Fruit fly (Drosophila melanogaster) whole organism, embryonic: ENCODE results near the gene ppk13.

ENCODE experiments used
- Abd-B ChIP-seq: fragments of 200-800 bp; sonication (Bioruptor generic); optimal IDR thresholded peaks from 2 replicates; lab custom pipeline; 2018; ENCODE audit warnings: missing biosample characterization, mild to moderate bottlenecking, missing genetic modification characterization, moderate library complexity
- Atf3 ChIP-seq: fragments of 200-800 bp; sonication (Bioruptor generic); optimal IDR thresholded peaks from 3 replicates; lab custom pipeline; 2016; ENCODE audit warnings: missing biosample characterization, missing genetic modification characterization
- Atf6 ChIP-seq: fragments of 200-800 bp; sonication (Bioruptor generic); IDR thresholded peaks from 2 replicates; pipeline ENCODE4 v1.3.6; 2022; ENCODE audit warnings: missing biosample characterization, missing genetic modification characterization
- BEAF-32 ChIP-seq: fragments of 200-800 bp; sonication (Bioruptor generic); optimal IDR thresholded peaks from 3 replicates; lab custom pipeline; 2017; ENCODE audit warnings: missing biosample characterization, missing genetic modification characterization, mild to moderate bottlenecking, moderate library complexity, missing genetic modification reagents
- CG10267 ChIP-seq: fragments of 200-800 bp; sonication (Bioruptor generic); optimal IDR thresholded peaks from 2 replicates; lab custom pipeline; 2018; ENCODE audit warnings: missing biosample characterization, mild to moderate bottlenecking, missing genetic modification characterization, moderate library complexity
- CG10431 ChIP-seq: fragments of 200-800 bp; sonication (Bioruptor generic); optimal IDR thresholded peaks from 3 replicates; lab custom pipeline; 2018; ENCODE audit warnings: missing biosample characterization, mild to moderate bottlenecking, missing genetic modification characterization
- CG11085 ChIP-seq: fragments of 200-800 bp; sonication (Bioruptor generic); IDR thresholded peaks from 2 replicates; pipeline ENCODE4 v1.3.6; 2022; ENCODE audit warnings: missing biosample characterization, missing genetic modification characterization
- CG12155 ChIP-seq: fragments of 200-800 bp; sonication (Bioruptor generic); optimal IDR thresholded peaks from 3 replicates; lab custom pipeline; 2016; ENCODE audit warnings: missing biosample characterization, missing genetic modification characterization
- CG12391 ChIP-seq: fragments of 200-800 bp; sonication (Bioruptor generic); optimal IDR thresholded peaks from 3 replicates; lab custom pipeline; 2018; ENCODE audit warnings: missing biosample characterization, mild to moderate bottlenecking, missing genetic modification characterization, moderate library complexity
- CG14710 ChIP-seq: fragments of 200-800 bp; sonication (Bioruptor generic); optimal IDR thresholded peaks from 3 replicates; lab custom pipeline; 2019; ENCODE audit warnings: missing biosample characterization, mild to moderate bottlenecking, missing genetic modification characterization, moderate library complexity
- CG15073 ChIP-seq: fragments of 200-800 bp; sonication (Bioruptor generic); optimal IDR thresholded peaks from 2 replicates; lab custom pipeline; 2016; ENCODE audit warnings: missing biosample characterization, missing genetic modification characterization
- CG15479 ChIP-seq: fragments of 200-800 bp; sonication (Bioruptor generic); optimal IDR thresholded peaks from 3 replicates; lab custom pipeline; 2019; ENCODE audit warnings: missing biosample characterization, mild to moderate bottlenecking, missing genetic modification characterization, moderate library complexity
- CG1602 ChIP-seq: fragments of 200-800 bp; sonication (Bioruptor generic); optimal IDR thresholded peaks from 3 replicates; lab custom pipeline; 2016; ENCODE audit warnings: missing biosample characterization, missing genetic modification characterization
- CG18011 ChIP-seq: fragments of 200-800 bp; sonication (Bioruptor generic); optimal IDR thresholded peaks from 2 replicates; lab custom pipeline; 2017; ENCODE audit warnings: missing biosample characterization, missing genetic modification characterization, mild to moderate bottlenecking, moderate library complexity, missing genotype
- CG18599 ChIP-seq: fragments of 200-800 bp; sonication (Bioruptor generic); optimal IDR thresholded peaks from 3 replicates; lab custom pipeline; 2017; ENCODE audit warnings: missing biosample characterization, missing genetic modification characterization, mild to moderate bottlenecking, moderate library complexity, missing genetic modification reagents
- CG4328 ChIP-seq: fragments of 200-800 bp; sonication (Bioruptor generic); optimal IDR thresholded peaks from 3 replicates; lab custom pipeline; 2017; ENCODE audit warnings: missing biosample characterization, missing genetic modification reagents, missing genetic modification characterization
- CG4360 ChIP-seq: fragments of 200-800 bp; sonication (Bioruptor generic); IDR thresholded peaks from 2 replicates; pipeline ENCODE4 v1.3.6; 2022; ENCODE audit warnings: missing biosample characterization, missing genetic modification characterization
- CG7928 ChIP-seq: fragments of 200-800 bp; sonication (Bioruptor generic); optimal IDR thresholded peaks from 2 replicates; lab custom pipeline; 2017; ENCODE audit warnings: missing biosample characterization, mild to moderate bottlenecking, missing genetic modification characterization
- CkIIα-i1 ChIP-seq: fragments of 200-800 bp; sonication (Bioruptor generic); IDR thresholded peaks from 2 replicates; pipeline ENCODE4 v1.3.6; 2022; ENCODE audit warnings: missing biosample characterization, missing genetic modification characterization
- Dbx ChIP-seq: fragments of 200-800 bp; sonication (Bioruptor generic); IDR thresholded peaks from 3 replicates; pipeline ENCODE4 v1.3.6; 2022; ENCODE audit warnings: missing biosample characterization, missing genetic modification characterization
- Elba2 ChIP-seq: fragments of 200-800 bp; sonication (Bioruptor generic); optimal IDR thresholded peaks from 3 replicates; lab custom pipeline; 2016; ENCODE audit warnings: missing biosample characterization, missing genetic modification characterization
- HLH3B ChIP-seq: fragments of 200-800 bp; sonication (Bioruptor generic); IDR thresholded peaks from 2 replicates; pipeline ENCODE4 v1.3.6; 2022; ENCODE audit warnings: missing biosample characterization, missing genetic modification characterization
- Hey ChIP-seq: fragments of 200-800 bp; sonication (Bioruptor generic); optimal IDR thresholded peaks from 3 replicates; lab custom pipeline; 2018; ENCODE audit warnings: missing biosample characterization, mild to moderate bottlenecking, missing genetic modification characterization
- Hmx ChIP-seq: fragments of 200-800 bp; sonication (Bioruptor generic); optimal IDR thresholded peaks from 2 replicates; lab custom pipeline; 2016; ENCODE audit warnings: missing biosample characterization, missing genetic modification characterization
- MBD-R2 ChIP-seq: fragments of 200-800 bp; sonication (Bioruptor generic); IDR thresholded peaks from 2 replicates; pipeline ENCODE4 v1.3.6; 2022; ENCODE audit warnings: missing biosample characterization, missing genetic modification characterization
- MTF-1 ChIP-seq: fragments of 200-800 bp; sonication (Bioruptor generic); optimal IDR thresholded peaks from 2 replicates; lab custom pipeline; 2018; ENCODE audit warnings: missing biosample characterization, mild to moderate bottlenecking, missing genetic modification characterization, borderline replicate concordance
- Mad ChIP-seq: fragments of 200-800 bp; sonication (Bioruptor generic); optimal IDR thresholded peaks from 2 replicates; lab custom pipeline; 2016; ENCODE audit warnings: missing biosample characterization, missing genetic modification characterization
- NC2α ChIP-seq: fragments of 200-800 bp; sonication (Bioruptor generic); optimal IDR thresholded peaks from 2 replicates; lab custom pipeline; 2016; ENCODE audit warnings: missing biosample characterization, missing genetic modification characterization
- Nf-YC ChIP-seq: fragments of 200-800 bp; optimal IDR thresholded peaks from 3 replicates; lab custom pipeline; 2019; ENCODE audit warnings: missing biosample characterization, mild to moderate bottlenecking, missing genetic modification characterization, moderate library complexity
- PHDP ChIP-seq: fragments of 200-800 bp; sonication (Bioruptor generic); optimal IDR thresholded peaks from 3 replicates; lab custom pipeline; 2018; ENCODE audit warnings: missing biosample characterization, mild to moderate bottlenecking, missing genetic modification characterization, moderate library complexity
- Poxn ChIP-seq: fragments of 200-800 bp; sonication (Bioruptor generic); IDR thresholded peaks from 2 replicates; pipeline ENCODE4 v1.3.6; 2022; ENCODE audit warnings: missing biosample characterization, missing genetic modification characterization
- Stat92E ChIP-seq, 3 experiments: fragments of >200 bp in 2 of 3; fragments of 200-800 bp in 1 of 3; sonication (Bioruptor generic) in 1 of 3; optimal IDR thresholded peaks; 2 replicates each; lab custom pipeline; 2017 to 2019; ENCODE audit warnings: missing biosample characterization in 3 of 3, missing genetic modification characterization in 3 of 3, mild to moderate bottlenecking in 1 of 3, moderate library complexity in 1 of 3
- bowl ChIP-seq: fragments of 200-800 bp; sonication (Bioruptor generic); IDR thresholded peaks from 2 replicates; pipeline ENCODE4 v1.3.6; 2022; ENCODE audit warnings: missing biosample characterization, missing genetic modification characterization
- da ChIP-seq: fragments of 200-800 bp; sonication (Bioruptor generic); optimal IDR thresholded peaks from 2 replicates; lab custom pipeline; 2016; ENCODE audit warnings: missing biosample characterization, missing genetic modification characterization
- dan ChIP-seq: fragments of 200-800 bp; sonication (Bioruptor generic); IDR thresholded peaks from 2 replicates; pipeline ENCODE4 v1.3.6; 2022; ENCODE audit warnings: missing biosample characterization, missing genetic modification characterization
- ems ChIP-seq: fragments of 200-800 bp; sonication (Bioruptor generic); optimal IDR thresholded peaks from 3 replicates; lab custom pipeline; 2016; ENCODE audit warnings: missing biosample characterization, missing genetic modification characterization
- esg ChIP-seq: fragments of 200-800 bp; sonication (Bioruptor generic); conservative IDR thresholded peaks from 2 replicates; pipeline ENCODE4 v1.3.6; 2022; ENCODE audit warnings: missing biosample characterization, missing genetic modification characterization
- h ChIP-seq: fragments of >200 bp; optimal IDR thresholded peaks from 2 replicates; lab custom pipeline; 2017
- her ChIP-seq: fragments of 200-800 bp; sonication (Bioruptor generic); optimal IDR thresholded peaks from 2 replicates; lab custom pipeline; 2016; ENCODE audit warnings: missing biosample characterization, missing genetic modification characterization
- lab ChIP-seq: fragments of 200-800 bp; sonication (Bioruptor generic); optimal IDR thresholded peaks from 3 replicates; lab custom pipeline; 2017; ENCODE audit warnings: missing biosample characterization, missing genetic modification characterization, mild to moderate bottlenecking, moderate library complexity, missing genetic modification reagents
- nerfin-1 ChIP-seq: fragments of 200-800 bp; sonication (Bioruptor generic); optimal IDR thresholded peaks from 3 replicates; lab custom pipeline; 2019; ENCODE audit warnings: missing biosample characterization, mild to moderate bottlenecking, missing genetic modification characterization, moderate library complexity
- onecut ChIP-seq: fragments of 200-800 bp; sonication (Bioruptor generic); IDR thresholded peaks from 2 replicates; pipeline ENCODE4 v1.3.6; 2022; ENCODE audit warnings: missing biosample characterization, missing genetic modification characterization
- peb ChIP-seq: fragments of 200-800 bp; sonication (Bioruptor generic); IDR thresholded peaks from 2 replicates; pipeline ENCODE4 v1.3.6; 2022; ENCODE audit warnings: missing biosample characterization, missing genetic modification characterization
- ro ChIP-seq: fragments of 200-800 bp; sonication (Bioruptor generic); IDR thresholded peaks from 2 replicates; pipeline ENCODE4 v1.3.6; 2022; ENCODE audit warnings: missing biosample characterization, missing genetic modification characterization
- shn ChIP-seq: fragments of 200-800 bp; sonication (Bioruptor generic); optimal IDR thresholded peaks from 3 replicates; lab custom pipeline; 2016; ENCODE audit warnings: missing biosample characterization, missing genetic modification characterization
- slou ChIP-seq: fragments of 200-800 bp; sonication (Bioruptor generic); optimal IDR thresholded peaks from 3 replicates; lab custom pipeline; 2016; ENCODE audit warnings: missing biosample characterization, missing genetic modification characterization
- so ChIP-seq: fragments of 200-800 bp; sonication (Bioruptor generic); IDR thresholded peaks from 3 replicates; pipeline ENCODE4 v1.3.6; 2022; ENCODE audit warnings: missing biosample characterization, missing genetic modification characterization
- tll ChIP-seq, 2 experiments: fragments of 200-800 bp in 1 of 2; fragments of >200 bp in 1 of 2; sonication (Bioruptor generic) in 1 of 2; optimal IDR thresholded peaks; 2 replicates each; lab custom pipeline; 2017 to 2019; ENCODE audit warnings: missing biosample characterization in 2 of 2, missing genetic modification characterization in 2 of 2, mild to moderate bottlenecking in 1 of 2, moderate library complexity in 1 of 2
- usp ChIP-seq: fragments of >200 bp; optimal IDR thresholded peaks from 2 replicates; lab custom pipeline; 2017; ENCODE audit warnings: missing biosample characterization, missing genetic modification characterization
- vvl ChIP-seq: fragments of 200-800 bp; sonication (Bioruptor generic); IDR thresholded peaks from 2 replicates; pipeline ENCODE4 v1.3.6; 2022; ENCODE audit warnings: missing biosample characterization, missing genetic modification characterization
- zen2 ChIP-seq: fragments of 200-800 bp; sonication (Bioruptor generic); IDR thresholded peaks from 3 replicates; pipeline ENCODE4 v1.3.6; 2022; ENCODE audit warnings: missing biosample characterization, missing genetic modification characterization; ENCODE audit not compliant: partially characterized antibody

ppk13 gene

DNA sequence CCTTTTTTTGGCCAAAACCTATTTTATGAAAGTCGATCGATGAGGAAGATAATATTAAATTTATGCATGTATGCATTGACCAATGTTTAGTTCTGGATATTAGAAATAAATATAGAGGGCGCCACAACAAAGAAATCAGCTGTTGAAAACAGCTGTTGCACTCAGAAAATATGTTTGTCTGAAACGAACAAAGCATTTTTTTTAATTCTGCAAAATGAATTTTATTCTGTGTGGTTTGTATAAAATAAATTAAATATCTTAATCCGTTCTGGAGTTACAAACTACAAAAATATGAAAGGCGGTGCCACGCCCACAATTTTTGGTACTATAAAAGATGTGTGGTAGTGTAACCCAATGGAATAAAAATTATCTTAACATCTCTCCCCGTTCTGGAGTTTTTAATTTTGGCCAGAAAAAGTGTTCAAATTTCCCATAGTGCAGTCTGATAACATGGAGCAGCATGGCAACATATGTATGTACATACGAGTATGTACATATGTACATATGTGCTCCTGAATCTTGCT, 20.3 kb upstream of the ppk13 start (continued):
- TF ChIP-seq MBD-R2 (GFP tag; lab: Robert Waterston, UW) (peak; percentile 15; the same call in 1 of the 2 replicates), PHDP (tag; lab: Kevin White, UChicago) (peak; percentile 48), CG10431 (GFP tag; lab: Kevin White, UChicago) (no peak), shn (peak; percentile 65), MTF-1 (GFP tag; lab: Kevin White, UChicago) (peak; percentile 4), BEAF-32 (no peak), Dbx (GFP tag; lab: Robert Waterston, UW) (no peak), slou (GFP tag; lab: Kevin White, UChicago) (peak; percentile 10), nerfin-1 (tag; lab: Kevin White, UChicago) (peak; percentile 12), CG18599 (GFP tag; lab: Kevin White, UChicago) (no peak), HLH3B (0 out of 2 replicates have a peak, but pooled peaks have one; percentile 44), Atf3 (GFP tag; lab: Kevin White, UChicago) (peak; percentile 33), CG18011 (GFP tag; lab: Kevin White, UChicago) (no peak), CG7928 (no peak), Nf-YC (tag; lab: Kevin White, UChicago) (peak; percentile 43), Mad (peak; percentile 63), Atf6 (GFP tag; lab: Robert Waterston, UW) (0 out of 2 replicates have a peak, but pooled peaks have one; percentile 30), onecut (GFP tag; lab: Robert Waterston, UW) (peak; percentile 49), Elba2 (no peak), CG12391 (tag; lab: Kevin White, UChicago) (peak; percentile 64), CG11085 (GFP tag; lab: Robert Waterston, UW) (no peak), CG4360 (GFP tag; lab: Robert Waterston, UW) (no peak), Hey (tag; lab: Kevin White, UChicago) (no peak), bowl (GFP tag; lab: Robert Waterston, UW) (no peak), dan (GFP tag; lab: Robert Waterston, UW) (no peak), usp (no peak), tll (GFP tag; optimal IDR thresholded peaks at IDR 0.05; lab: Kevin White, UChicago) (peak in 1 of 2 experiments; percentile 26), CG14710 (tag; lab: Kevin White, UChicago) (peak; percentile 69), CG10267 (tag; lab: Kevin White, UChicago) (peak; percentile 44), CG15073 (GFP tag; lab: Kevin White, UChicago) (no peak), lab (peak; percentile 45), so (no peak; the same call in 2 of the 3 replicates), CG12155 (no peak), NC2α (GFP tag; lab: Kevin White, UChicago) (peak; percentile 47), CG4328 (GFP tag; lab: Kevin White, UChicago) (no peak), CG1602 (GFP tag; lab: Kevin White, UChicago) (peak; percentile 33), CkIIα-i1 (GFP tag; lab: Robert Waterston, UW) (no peak), h (lab: Kevin White, UChicago) (no peak), Stat92E (GFP tag; optimal IDR thresholded peaks at IDR 0.05; lab: Kevin White, UChicago) (no peak), zen2 (GFP tag; lab: Robert Waterston, UW) (no peak), da (GFP tag; lab: Kevin White, UChicago) (no peak), ro (GFP tag; lab: Robert Waterston, UW) (no peak), CG15479 (GFP tag; lab: Kevin White, UChicago) (no peak), Abd-B (GFP tag; lab: Kevin White, UChicago) (no peak), peb (GFP tag; lab: Robert Waterston, UW) (peak; percentile 17; the same call in 1 of the 2 replicates), ems (GFP tag; lab: Kevin White, UChicago) (peak; percentile 44), esg (GFP tag; lab: Robert Waterston, UW) (peak; percentile 58; the same call in 1 of the 2 replicates), Hmx (peak; percentile 40), Poxn (no peak), her (GFP tag; lab: Kevin White, UChicago) (no peak), vvl (GFP tag; lab: Robert Waterston, UW) (peak; percentile 76)
